Worm (Caenorhabditis elegans) whole organism, mixed stage, embryonic: ENCODE results near the gene prp-6.

Experiments used
- bed-3 ChIP-seq: fragments of 200-800 bp; sonication (Bioruptor generic); optimal IDR thresholded peaks from 3 replicates; lab custom pipeline; 2018; ENCODE audit warnings: mild to moderate bottlenecking, missing genetic modification characterization, moderate library complexity, missing compliant biosample characterization
- cnd-1 ChIP-seq: fragments of 200-800 bp; sonication (Bioruptor generic); optimal IDR thresholded peaks from 2 replicates; lab custom pipeline; 2018; ENCODE audit warnings: mild to moderate bottlenecking, missing genetic modification characterization, missing compliant biosample characterization
- drap-1 ChIP-seq: fragments of 200-800 bp; sonication (Bioruptor generic); optimal IDR thresholded peaks from 3 replicates; lab custom pipeline; 2018; ENCODE audit warnings: mild to moderate bottlenecking, missing genetic modification characterization, missing compliant biosample characterization
- unc-120 ChIP-seq: sonication (generic microtip); optimal IDR thresholded peaks from 2 replicates; lab custom pipeline; 2017; ENCODE audit warnings: missing genetic modification characterization, missing compliant biosample characterization; ENCODE audit not compliant: poor library complexity, severe bottlenecking
- unc-39 ChIP-seq: fragments of 150-350 bp; optimal IDR thresholded peaks from 2 replicates; lab custom pipeline; 2014; ENCODE audit warnings: missing biosample characterization, missing genetic modification characterization
- unc-62 ChIP-seq: fragments of 150-350 bp; optimal IDR thresholded peaks from 2 replicates; lab custom pipeline; 2014; ENCODE audit warnings: missing biosample characterization, missing genetic modification reagents, missing genetic modification characterization
- ztf-11 ChIP-seq: fragments of 150-350 bp; optimal IDR thresholded peaks from 2 replicates; lab custom pipeline; 2014; ENCODE audit warnings: missing biosample characterization, missing genetic modification characterization

- TF ChIP-seq unc-39 (tag; lab: Kevin White, UChicago) (no peak), unc-62 (GFP tag; lab: Kevin White, UChicago) (no peak), ztf-11 (tag; lab: Kevin White, UChicago) (no peak), cnd-1 (no peak), bed-3 (GFP tag; lab: Kevin White, UChicago) (no peak), unc-120 (tag; lab: Kevin White, UChicago) (no peak), drap-1 (GFP tag; lab: Kevin White, UChicago) (no peak)
Measured at ce11 chrV:18086783-18087182, 64.5 kb downstream of the prp-6 start, which contains the start of gene slr-2.
